Worm (Caenorhabditis elegans): ENCODE data around the gene tbc-17.

tbc-17 gene

DNA sequence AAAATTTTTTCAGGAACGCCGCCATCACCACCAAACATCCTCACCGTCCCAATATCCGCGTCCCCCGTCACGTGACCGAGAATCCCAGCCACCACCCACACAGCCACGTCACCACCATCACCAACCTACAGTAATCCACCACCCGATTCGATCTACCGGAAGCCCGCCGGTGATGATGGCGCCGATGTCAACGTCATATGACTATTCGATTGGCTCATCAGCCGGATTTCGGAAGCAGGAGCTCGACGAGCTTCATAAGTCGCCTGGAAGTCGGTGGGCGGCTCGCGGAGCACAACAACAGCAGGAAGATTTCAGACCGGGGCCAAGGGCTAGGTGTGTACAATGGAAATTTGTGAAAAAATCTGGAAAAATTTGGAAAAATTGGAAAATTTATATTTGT, 1.9 kb downstream of the tbc-17 start:
- TF ChIP-seq ets-7 (tag; optimal IDR thresholded peaks at IDR 0.05): no peak
- TF ChIP-seq ceh-36 (tag; optimal IDR thresholded peaks at IDR 0.05): peak; percentile 20
- no peak for TF ChIP-seq ceh-13 (GFP tag; optimal IDR thresholded peaks at IDR 0.05)
- no peak for TF ChIP-seq hmbx-1 (tag; optimal IDR thresholded peaks at IDR 0.05)
- TF ChIP-seq tbx-37 (GFP tag; conservative IDR thresholded peaks at IDR 0.05): no peak
- TF ChIP-seq flt-1 (GFP tag; IDR thresholded peaks at IDR 0.05): no peak

DNA sequence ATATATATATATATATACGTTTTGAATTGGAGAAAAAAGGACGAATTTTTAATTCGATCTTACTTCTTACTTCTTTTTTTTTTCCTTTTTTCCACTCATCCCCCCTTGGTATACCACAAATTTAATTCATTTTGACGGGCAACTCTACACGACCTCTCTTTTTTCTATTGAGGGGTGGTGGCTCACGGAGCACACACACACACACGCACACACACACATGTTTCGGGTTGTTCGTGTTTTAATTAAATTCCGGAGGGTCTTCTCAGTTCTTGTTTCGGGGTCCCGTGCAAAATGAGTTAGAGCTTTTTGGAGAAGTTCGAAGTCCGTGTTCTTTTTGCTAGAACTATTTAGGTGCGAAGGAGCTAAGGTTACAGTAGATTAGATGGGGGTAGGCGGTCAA, 17.3 kb downstream of the tbc-17 start:
- no peak for TF ChIP-seq hmg-4 (GFP tag; optimal IDR thresholded peaks at IDR 0.05)
- no peak for TF ChIP-seq aly-1 (tag; optimal IDR thresholded peaks at IDR 0.05)
- TF ChIP-seq ceh-13 (GFP tag; optimal IDR thresholded peaks at IDR 0.05): no peak
- no peak for TF ChIP-seq scrt-1 (GFP tag; IDR thresholded peaks at IDR 0.05)
- TF ChIP-seq ceh-36 (tag; optimal IDR thresholded peaks at IDR 0.05): no peak
- TF ChIP-seq hnd-1 (tag; optimal IDR thresholded peaks at IDR 0.05): no peak
- TF ChIP-seq sea-1 (GFP tag; conservative IDR thresholded peaks at IDR 0.05): no peak
- TF ChIP-seq B0310.2 (tag; optimal IDR thresholded peaks at IDR 0.05): no peak

DNA sequence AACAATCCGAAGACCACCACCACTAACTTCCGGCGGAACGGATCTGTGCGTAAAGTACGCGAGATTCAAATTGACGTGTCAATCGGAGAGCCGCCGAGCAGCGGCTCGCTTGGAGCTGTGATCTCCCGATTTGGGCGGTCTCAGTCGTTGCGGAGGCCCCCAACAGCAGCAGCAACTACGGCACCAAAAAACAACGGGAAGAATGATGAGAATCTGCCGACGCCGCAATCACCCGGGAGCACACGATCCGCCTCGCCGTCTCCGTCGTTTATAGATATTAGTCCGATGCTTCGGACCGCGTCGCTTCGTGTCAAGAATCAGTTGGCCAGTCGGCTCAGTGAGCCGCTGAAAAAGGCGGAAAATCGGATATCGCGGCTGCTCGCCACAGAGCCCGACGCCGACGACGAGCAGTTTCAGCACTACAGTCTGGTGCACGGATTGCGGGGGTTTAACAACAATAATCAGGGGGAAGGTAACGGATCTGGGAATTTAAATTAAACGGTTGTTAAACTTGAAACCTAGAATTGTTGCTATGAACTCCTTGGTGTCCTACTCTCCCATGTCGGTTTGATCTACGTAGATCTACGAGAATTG, 21.6 kb downstream of the tbc-17 start:
- TF ChIP-seq tbx-37 (GFP tag; conservative IDR thresholded peaks at IDR 0.05) (no peak), sea-1 (GFP tag; conservative IDR thresholded peaks at IDR 0.05) (no peak), ets-7 (tag; optimal IDR thresholded peaks at IDR 0.05) (no peak), pes-1 (GFP tag; IDR thresholded peaks at IDR 0.05) (no peak), scrt-1 (GFP tag; IDR thresholded peaks at IDR 0.05) (no peak), hmg-4 (GFP tag; optimal IDR thresholded peaks at IDR 0.05) (no peak), ceh-13 (GFP tag; optimal IDR thresholded peaks at IDR 0.05) (no peak), hnd-1 (tag; optimal IDR thresholded peaks at IDR 0.05) (no peak), ceh-36 (tag; optimal IDR thresholded peaks at IDR 0.05) (no peak), hmbx-1 (tag; optimal IDR thresholded peaks at IDR 0.05) (no peak), flt-1 (GFP tag; IDR thresholded peaks at IDR 0.05) (no peak), F13C5.2 (tag; optimal IDR thresholded peaks at IDR 0.05) (no peak)

- TF ChIP-seq sea-1 (GFP tag; conservative IDR thresholded peaks at IDR 0.05) (no peak), ceh-36 (tag; optimal IDR thresholded peaks at IDR 0.05) (no peak), hmg-4 (GFP tag; optimal IDR thresholded peaks at IDR 0.05) (no peak), flt-1 (GFP tag; IDR thresholded peaks at IDR 0.05) (no peak), tbx-11 (GFP tag; IDR thresholded peaks at IDR 0.05) (no peak), ceh-13 (GFP tag; optimal IDR thresholded peaks at IDR 0.05) (no peak), ama-1 (optimal IDR thresholded peaks at IDR 0.05) (no peak), hnd-1 (tag; optimal IDR thresholded peaks at IDR 0.05) (no peak), aly-1 (tag; optimal IDR thresholded peaks at IDR 0.05) (no peak), tbx-37 (GFP tag; conservative IDR thresholded peaks at IDR 0.05) (no peak), B0310.2 (tag; optimal IDR thresholded peaks at IDR 0.05) (no peak), scrt-1 (GFP tag; IDR thresholded peaks at IDR 0.05) (no peak), pes-1 (GFP tag; IDR thresholded peaks at IDR 0.05) (no peak), hmbx-1 (tag; optimal IDR thresholded peaks at IDR 0.05) (no peak), F13C5.2 (tag; optimal IDR thresholded peaks at IDR 0.05) (no peak)
Measured at ce11 chrII:12722049-12722448, 27.8 kb downstream of the tbc-17 start.

ce11 chrII:12722685-12723287, 28.6 kb downstream of the tbc-17 start:
- TF ChIP-seq B0310.2 (tag; optimal IDR thresholded peaks at IDR 0.05) (no peak), scrt-1 (GFP tag; IDR thresholded peaks at IDR 0.05) (no peak), hmg-4 (GFP tag; optimal IDR thresholded peaks at IDR 0.05) (no peak), F13C5.2 (tag; optimal IDR thresholded peaks at IDR 0.05) (no peak), tbx-37 (GFP tag; conservative IDR thresholded peaks at IDR 0.05) (no peak), aly-1 (tag; optimal IDR thresholded peaks at IDR 0.05) (no peak), hmbx-1 (tag; optimal IDR thresholded peaks at IDR 0.05) (no peak), ceh-13 (GFP tag; optimal IDR thresholded peaks at IDR 0.05) (no peak), ets-7 (tag; optimal IDR thresholded peaks at IDR 0.05) (no peak), hnd-1 (tag; optimal IDR thresholded peaks at IDR 0.05) (no peak), tbx-11 (GFP tag; IDR thresholded peaks at IDR 0.05) (no peak), sea-1 (GFP tag; conservative IDR thresholded peaks at IDR 0.05) (no peak), ceh-36 (tag; optimal IDR thresholded peaks at IDR 0.05) (no peak), flt-1 (GFP tag; IDR thresholded peaks at IDR 0.05) (no peak), tra-4 (tag; optimal IDR thresholded peaks at IDR 0.05) (no peak), ama-1 (optimal IDR thresholded peaks at IDR 0.05) (no peak), pes-1 (GFP tag; IDR thresholded peaks at IDR 0.05) (no peak)

DNA sequence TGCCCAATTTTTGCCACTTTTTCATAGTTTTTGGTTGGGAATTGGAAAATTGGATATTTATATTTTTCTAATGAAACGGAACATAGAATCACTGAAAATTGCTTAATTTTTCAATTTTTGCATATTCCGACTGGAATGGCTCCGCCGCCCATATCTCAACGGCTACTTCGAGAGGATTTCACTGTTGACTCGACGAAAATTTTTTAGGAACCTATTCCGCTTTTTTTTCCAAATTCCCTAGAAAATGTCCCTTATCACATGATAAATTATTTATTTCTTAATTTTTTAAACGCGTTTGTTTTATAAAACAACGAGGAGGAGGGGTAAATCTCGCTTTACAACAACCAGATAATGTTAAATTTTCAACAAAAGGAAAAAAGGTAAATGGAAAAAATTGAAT, 32.5 kb downstream of the tbc-17 start:
- no peak for TF ChIP-seq B0310.2 (tag; optimal IDR thresholded peaks at IDR 0.05)
- TF ChIP-seq hmg-4 (GFP tag; optimal IDR thresholded peaks at IDR 0.05): no peak
- TF ChIP-seq aly-1 (tag; optimal IDR thresholded peaks at IDR 0.05): no peak
- no peak for TF ChIP-seq tbx-37 (GFP tag; conservative IDR thresholded peaks at IDR 0.05)
- TF ChIP-seq sea-1 (GFP tag; conservative IDR thresholded peaks at IDR 0.05): no peak
- no peak for TF ChIP-seq pes-1 (GFP tag; IDR thresholded peaks at IDR 0.05)
- no peak for TF ChIP-seq scrt-1 (GFP tag; IDR thresholded peaks at IDR 0.05)
- TF ChIP-seq tra-4 (tag; optimal IDR thresholded peaks at IDR 0.05): no peak
- TF ChIP-seq ama-1 (optimal IDR thresholded peaks at IDR 0.05): no peak
- TF ChIP-seq flt-1 (GFP tag; IDR thresholded peaks at IDR 0.05): no peak
- TF ChIP-seq hmbx-1 (tag; optimal IDR thresholded peaks at IDR 0.05): no peak
- TF ChIP-seq F13C5.2 (tag; optimal IDR thresholded peaks at IDR 0.05): no peak
- no peak for TF ChIP-seq ceh-36 (tag; optimal IDR thresholded peaks at IDR 0.05)
- no peak for TF ChIP-seq hnd-1 (tag; optimal IDR thresholded peaks at IDR 0.05)
- TF ChIP-seq tbx-11 (GFP tag; IDR thresholded peaks at IDR 0.05): no peak
- TF ChIP-seq ets-7 (tag; optimal IDR thresholded peaks at IDR 0.05): no peak
- TF ChIP-seq ceh-13 (GFP tag; optimal IDR thresholded peaks at IDR 0.05): no peak

DNA sequence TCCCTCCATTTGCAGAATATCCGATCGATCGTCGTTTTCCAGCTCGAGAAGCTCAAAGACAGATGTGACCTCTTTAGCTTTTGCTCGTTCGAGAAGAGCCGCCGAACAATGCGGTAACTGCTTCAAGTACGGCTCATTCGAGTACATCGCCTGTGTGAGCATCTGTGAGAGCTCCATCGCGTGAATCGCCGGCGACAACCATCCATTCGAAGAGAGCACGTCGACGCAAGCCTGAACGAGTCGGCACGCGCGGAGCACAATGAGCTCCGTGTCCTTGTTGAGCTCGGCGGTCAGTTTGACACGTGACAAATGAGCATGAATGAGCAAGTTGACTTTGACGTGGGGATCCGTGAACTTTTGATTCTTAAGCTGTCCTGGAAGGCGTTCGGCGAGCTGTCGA, 33.7 kb downstream of the tbc-17 start:
- TF ChIP-seq hmg-4 (GFP tag; optimal IDR thresholded peaks at IDR 0.05) (no peak), aly-1 (tag; optimal IDR thresholded peaks at IDR 0.05) (peak; percentile 1)
